Fruit fly (Drosophila melanogaster) Kc167 (cell line): ENCODE measurements around the gene stg.

Source experiments
- Myc ChIP-seq: fragments of >200 bp; optimal IDR thresholded peaks from 2 replicates; lab custom pipeline; 2017; ENCODE audit warnings: missing external identifiers
- Sin3A ChIP-seq: fragments of >200 bp; optimal IDR thresholded peaks from 2 replicates; lab custom pipeline; 2018; ENCODE audit warnings: missing external identifiers
- h ChIP-seq: fragments of >200 bp; optimal IDR thresholded peaks from 3 replicates; lab custom pipeline; 2018; ENCODE audit warnings: missing external identifiers
- insv ChIP-seq: fragments of >200 bp; optimal IDR thresholded peaks from 3 replicates; lab custom pipeline; 2018; ENCODE audit warnings: missing external identifiers
- psq ChIP-seq: fragments of >200 bp; optimal IDR thresholded peaks from 2 replicates; lab custom pipeline; 2017; ENCODE audit warnings: missing external identifiers
- ttk ChIP-seq: sonication (Bioruptor generic); optimal IDR thresholded peaks from 2 replicates; lab custom pipeline; 2017; ENCODE audit warnings: missing external identifiers

Gene stg

dm6 chr3R:29255166-29255962 lies at the start of gene stg:
Gene stg, minus strand, starts transcription at chr3R:29255800.
- TF ChIP-seq Sin3A (lab: Kevin White, UChicago) (no peak), Myc (lab: Kevin White, UChicago) (no peak), psq (lab: Kevin White, UChicago) (no peak)

- no peak for TF ChIP-seq insv
- no peak for TF ChIP-seq psq (lab: Kevin White, UChicago)
- no peak for TF ChIP-seq Myc (lab: Kevin White, UChicago)
- TF ChIP-seq Sin3A (lab: Kevin White, UChicago): no peak
- TF ChIP-seq h (lab: Kevin White, UChicago): no peak
Observed at dm6 chr3R:29304094-29304493, 48.5 kb upstream of the stg start.

- TF ChIP-seq ttk (no peak), psq (lab: Kevin White, UChicago) (no peak), insv (no peak), Myc (lab: Kevin White, UChicago) (no peak), Sin3A (lab: Kevin White, UChicago) (no peak), h (lab: Kevin White, UChicago) (no peak)
Observed at dm6 chr3R:29299758-29300437, 44.3 kb upstream of the stg start.

- TF ChIP-seq h (lab: Kevin White, UChicago) (no peak), Myc (lab: Kevin White, UChicago) (no peak), insv (no peak), Sin3A (lab: Kevin White, UChicago) (no peak), ttk (no peak), psq (lab: Kevin White, UChicago) (no peak)
Observed at dm6 chr3R:29297815-29298214, 42.2 kb upstream of the stg start.

dm6 chr3R:29297080-29297479 lies 41.5 kb upstream of the stg start, which contains the start of gene CG14506:
Gene CG14506, minus strand, starts transcription at chr3R:29297180.
- TF ChIP-seq h (lab: Kevin White, UChicago): no peak
- no peak for TF ChIP-seq psq (lab: Kevin White, UChicago)
- no peak for TF ChIP-seq Myc (lab: Kevin White, UChicago)
- TF ChIP-seq insv: no peak
- TF ChIP-seq Sin3A (lab: Kevin White, UChicago): no peak
- TF ChIP-seq ttk: no peak

- no peak for TF ChIP-seq ttk
- TF ChIP-seq Sin3A (lab: Kevin White, UChicago): no peak
- TF ChIP-seq psq (lab: Kevin White, UChicago): no peak
- TF ChIP-seq insv: no peak
Observed at dm6 chr3R:29293457-29293856, 37.9 kb upstream of the stg start.

dm6 chr3R:29291932-29292331 lies 36.3 kb upstream of the stg start:
- TF ChIP-seq Sin3A (lab: Kevin White, UChicago): no peak
- no peak for TF ChIP-seq insv
- TF ChIP-seq psq (lab: Kevin White, UChicago): no peak
- TF ChIP-seq Myc (lab: Kevin White, UChicago): no peak
- no peak for TF ChIP-seq h (lab: Kevin White, UChicago)
- TF ChIP-seq ttk: no peak

dm6 chr3R:29290588-29291530 lies 35.3 kb upstream of the stg start:
- TF ChIP-seq h (lab: Kevin White, UChicago): no peak
- no peak for TF ChIP-seq Myc (lab: Kevin White, UChicago)
- no peak for TF ChIP-seq ttk
- no peak for TF ChIP-seq Sin3A (lab: Kevin White, UChicago)
- TF ChIP-seq insv: no peak
- TF ChIP-seq psq (lab: Kevin White, UChicago): no peak

- TF ChIP-seq psq (lab: Kevin White, UChicago) (no peak), Myc (lab: Kevin White, UChicago) (no peak), Sin3A (lab: Kevin White, UChicago) (no peak), insv (no peak), ttk (no peak), h (lab: Kevin White, UChicago) (no peak)
Observed at dm6 chr3R:29287320-29287957, 31.8 kb upstream of the stg start.

- TF ChIP-seq insv (no peak), psq (lab: Kevin White, UChicago) (no peak), ttk (no peak), Myc (lab: Kevin White, UChicago) (no peak), Sin3A (lab: Kevin White, UChicago) (no peak), h (lab: Kevin White, UChicago) (no peak)
Observed at dm6 chr3R:29284315-29284714, 28.7 kb upstream of the stg start.

- TF ChIP-seq Myc (lab: Kevin White, UChicago): no peak
- TF ChIP-seq ttk: no peak
- TF ChIP-seq insv: no peak
- no peak for TF ChIP-seq h (lab: Kevin White, UChicago)
- no peak for TF ChIP-seq psq (lab: Kevin White, UChicago)
- no peak for TF ChIP-seq Sin3A (lab: Kevin White, UChicago)
Observed at dm6 chr3R:29282939-29283616, 27.5 kb upstream of the stg start.
